Worm (Caenorhabditis elegans) whole organism, late embryonic: Measurements from ENCODE around the gene ubh-2.

Source experiments
- C38D4.7 ChIP-seq: fragments of 200-800 bp; sonication (Bioruptor generic); optimal IDR thresholded peaks from 2 replicates; lab custom pipeline; 2018; ENCODE audit warnings: mild to moderate bottlenecking, missing genetic modification characterization, moderate library complexity, missing compliant biosample characterization
- F13H6.1 ChIP-seq: sonication (generic microtip); optimal IDR thresholded peaks from 2 replicates; lab custom pipeline; 2016; ENCODE audit warnings: missing genetic modification characterization, missing compliant biosample characterization
- T23F11.4 ChIP-seq: fragments of 200-800 bp; sonication (Bioruptor generic); optimal IDR thresholded peaks from 2 replicates; lab custom pipeline; 2018; ENCODE audit warnings: mild to moderate bottlenecking, missing genetic modification characterization, missing compliant biosample characterization
- Y22D7AL.16 ChIP-seq: sonication (generic microtip); optimal IDR thresholded peaks from 2 replicates; lab custom pipeline; 2016; ENCODE audit warnings: missing genetic modification characterization, missing compliant biosample characterization
- ahr-1 ChIP-seq: sonication (generic microtip); optimal IDR thresholded peaks from 2 replicates; lab custom pipeline; 2016; ENCODE audit warnings: missing genetic modification characterization, missing compliant biosample characterization
- ama-1 ChIP-seq: fragments of 150-350 bp; optimal IDR thresholded peaks from 2 replicates; lab custom pipeline; 2014
- ceh-14 ChIP-seq: sonication (generic microtip); optimal IDR thresholded peaks from 2 replicates; lab custom pipeline; 2016; ENCODE audit warnings: missing genotype, missing genetic modification characterization, missing compliant biosample characterization
- ceh-19 ChIP-seq: fragments of 200-800 bp; sonication (Bioruptor generic); optimal IDR thresholded peaks from 2 replicates; lab custom pipeline; 2018; ENCODE audit warnings: mild to moderate bottlenecking, missing genetic modification characterization, missing compliant biosample characterization
- ceh-22 ChIP-seq: sonication (generic microtip); optimal IDR thresholded peaks from 2 replicates; lab custom pipeline; 2017; ENCODE audit warnings: missing biosample characterization, missing genetic modification characterization
- ceh-30 ChIP-seq: fragments of 150-350 bp; optimal IDR thresholded peaks from 2 replicates; lab custom pipeline; 2014; ENCODE audit warnings: missing biosample characterization, missing genetic modification characterization
- ceh-31 ChIP-seq: sonication (generic microtip); optimal IDR thresholded peaks from 2 replicates; lab custom pipeline; 2016; ENCODE audit warnings: missing genetic modification characterization, missing compliant biosample characterization
- ceh-48 ChIP-seq: sonication (generic microtip); optimal IDR thresholded peaks from 2 replicates; lab custom pipeline; 2016; ENCODE audit warnings: missing genetic modification characterization, inconsistent platforms, missing compliant biosample characterization
- ceh-6 ChIP-seq: fragments of 200-800 bp; sonication (Bioruptor generic); optimal IDR thresholded peaks from 2 replicates; lab custom pipeline; 2018; ENCODE audit warnings: mild to moderate bottlenecking, missing genetic modification characterization, missing compliant biosample characterization
- ceh-9 ChIP-seq: sonication (generic microtip); optimal IDR thresholded peaks from 2 replicates; lab custom pipeline; 2016; ENCODE audit warnings: mild to moderate bottlenecking, missing genetic modification characterization, inconsistent platforms, missing compliant biosample characterization
- che-1 ChIP-seq: sonication (generic microtip); optimal IDR thresholded peaks from 2 replicates; lab custom pipeline; 2016; ENCODE audit warnings: mild to moderate bottlenecking, missing genetic modification characterization, missing compliant biosample characterization
- dmd-4 ChIP-seq: sonication (generic microtip); optimal IDR thresholded peaks from 2 replicates; lab custom pipeline; 2016; ENCODE audit warnings: borderline replicate concordance, missing genetic modification characterization, missing compliant biosample characterization
- elt-2 ChIP-seq: sonication (generic microtip); optimal IDR thresholded peaks from 2 replicates; lab custom pipeline; 2016; ENCODE audit warnings: missing genetic modification reagents, missing genetic modification characterization, missing compliant biosample characterization
- elt-4 ChIP-seq: sonication (generic microtip); optimal IDR thresholded peaks from 2 replicates; lab custom pipeline; 2016; ENCODE audit warnings: missing genetic modification characterization, missing compliant biosample characterization
- eyg-1 ChIP-seq: sonication (generic microtip); optimal IDR thresholded peaks from 2 replicates; lab custom pipeline; 2016; ENCODE audit warnings: missing genotype, missing genetic modification characterization, missing compliant biosample characterization
- fkh-10 ChIP-seq: fragments of 150-350 bp; optimal IDR thresholded peaks from 2 replicates; lab custom pipeline; 2014; ENCODE audit warnings: missing biosample characterization, missing genetic modification reagents, missing genetic modification characterization
- fkh-6 ChIP-seq: sonication (generic microtip); optimal IDR thresholded peaks from 2 replicates; lab custom pipeline; 2016; ENCODE audit warnings: missing genetic modification characterization, missing compliant biosample characterization
- hlh-13 ChIP-seq: fragments of 200-800 bp; sonication (Bioruptor generic); optimal IDR thresholded peaks from 2 replicates; lab custom pipeline; 2018; ENCODE audit warnings: mild to moderate bottlenecking, missing genetic modification characterization, missing compliant biosample characterization
- hlh-15 ChIP-seq: sonication (generic microtip); optimal IDR thresholded peaks from 2 replicates; lab custom pipeline; 2016; ENCODE audit warnings: missing genetic modification characterization, missing compliant biosample characterization
- hlh-30 ChIP-seq: sonication (generic microtip); optimal IDR thresholded peaks from 2 replicates; lab custom pipeline; 2017; ENCODE audit warnings: antibody characterized with exemption, missing genetic modification characterization, missing compliant biosample characterization; ENCODE audit not compliant: insufficient read depth
- hlh-6 ChIP-seq: sonication (generic microtip); optimal IDR thresholded peaks from 2 replicates; lab custom pipeline; 2016; ENCODE audit warnings: missing genotype, missing genetic modification characterization, missing compliant biosample characterization
- madf-2 ChIP-seq: sonication (generic microtip); optimal IDR thresholded peaks from 2 replicates; lab custom pipeline; 2017; ENCODE audit warnings: missing genetic modification characterization, missing compliant biosample characterization
- nfya-1 ChIP-seq: sonication (generic microtip); optimal IDR thresholded peaks from 2 replicates; lab custom pipeline; 2017; ENCODE audit warnings: missing genetic modification characterization, mild to moderate bottlenecking, missing compliant biosample characterization, antibody characterized with exemption, moderate library complexity
- nhr-11 ChIP-seq: fragments of 150-350 bp; optimal IDR thresholded peaks from 2 replicates; lab custom pipeline; 2014; ENCODE audit warnings: missing biosample characterization, missing genetic modification characterization
- nhr-232 ChIP-seq: sonication (generic microtip); optimal IDR thresholded peaks from 2 replicates; lab custom pipeline; 2016; ENCODE audit warnings: missing genetic modification characterization, missing compliant biosample characterization
- npax-4 ChIP-seq: sonication (generic microtip); optimal IDR thresholded peaks from 2 replicates; lab custom pipeline; 2016; ENCODE audit warnings: missing genetic modification characterization, missing compliant biosample characterization
- odd-2 ChIP-seq: sonication (generic microtip); optimal IDR thresholded peaks from 2 replicates; lab custom pipeline; 2017; ENCODE audit warnings: antibody characterized with exemption, mild to moderate bottlenecking, missing genetic modification characterization, missing compliant biosample characterization
- pha-2 ChIP-seq: sonication (generic microtip); optimal IDR thresholded peaks from 2 replicates; lab custom pipeline; 2017; ENCODE audit warnings: mild to moderate bottlenecking, missing genetic modification characterization, missing compliant biosample characterization
- pqm-1 ChIP-seq: sonication (generic microtip); optimal IDR thresholded peaks from 2 replicates; lab custom pipeline; 2016; ENCODE audit warnings: missing genetic modification characterization, missing compliant biosample characterization
- ref-2 ChIP-seq: sonication (generic microtip); optimal IDR thresholded peaks from 2 replicates; lab custom pipeline; 2016; ENCODE audit warnings: missing genetic modification characterization, missing compliant biosample characterization
- sox-2 ChIP-seq: fragments of 200-800 bp; sonication (Bioruptor generic); IDR thresholded peaks from 2 replicates; pipeline ENCODE4 v1.3.6; 2022; ENCODE audit warnings: missing genetic modification reagents, missing genetic modification characterization, missing compliant biosample characterization
- syd-9 ChIP-seq: sonication (generic microtip); optimal IDR thresholded peaks from 2 replicates; lab custom pipeline; 2016; ENCODE audit warnings: mild to moderate bottlenecking, missing genetic modification characterization, moderate library complexity, missing compliant biosample characterization
- tbx-7 ChIP-seq: sonication (generic microtip); optimal IDR thresholded peaks from 2 replicates; lab custom pipeline; 2016; ENCODE audit warnings: missing genotype, missing genetic modification characterization, missing compliant biosample characterization
- unc-3 ChIP-seq, 2 experiments: fragments of 200-800 bp in 1 of 2; sonication (Bioruptor generic) in 1 of 2; sonication (generic microtip) in 1 of 2; conservative IDR thresholded peaks in 1 of 2; optimal IDR thresholded peaks in 1 of 2; 2 replicates each; pipeline versions ENCODE4 v1.3.6 to Lab custom; 2016 to 2022; ENCODE audit warnings: missing compliant biosample characterization in 2 of 2, missing genetic modification characterization in 2 of 2, missing genetic modification reagents in 1 of 2
- unc-86 ChIP-seq: sonication (generic microtip); optimal IDR thresholded peaks from 2 replicates; lab custom pipeline; 2016; ENCODE audit warnings: missing genetic modification characterization, missing compliant biosample characterization
- ztf-16 ChIP-seq: sonication (generic microtip); optimal IDR thresholded peaks from 2 replicates; lab custom pipeline; 2017; ENCODE audit warnings: missing genetic modification characterization, missing compliant biosample characterization

The ubh-2 gene

ce11 chrV:6533030-6533429, 23.4 kb upstream of the ubh-2 start, which contains the start of gene hpo-26:
Gene hpo-26 (minus strand): TSS chrV:6533060.
- TF ChIP-seq ama-1 (lab: Kevin White, UChicago) (peak; percentile 6), unc-86 (no peak)
- TF ChIP-seq, all 69 proteins: peak for 1

- TF ChIP-seq elt-2 (tag; lab: Kevin White, UChicago), result peak; percentile 43
- no peak for TF ChIP-seq ztf-16 (tag; lab: Kevin White, UChicago)
- TF ChIP-seq syd-9, result no peak
- no peak for TF ChIP-seq hlh-13 (GFP tag; lab: Kevin White, UChicago)
Measured at ce11 chrV:6524757-6525156, 15.1 kb upstream of the ubh-2 start, which contains the start of gene acs-1. Gene acs-1 (plus strand): TSS chrV:6524989.

ce11 chrV:6522879-6523497, 13.4 kb upstream of the ubh-2 start:
- TF ChIP-seq C38D4.7 (GFP tag; lab: Kevin White, UChicago), result no peak
- no peak for TF ChIP-seq ceh-14 (tag; lab: Kevin White, UChicago)
- no peak for TF ChIP-seq eyg-1
- peak; percentile 10 for TF ChIP-seq elt-2 (tag; lab: Kevin White, UChicago)
- no peak for TF ChIP-seq ceh-31 (tag; lab: Kevin White, UChicago)
- TF ChIP-seq F13H6.1, result no peak

ce11 chrV:6520385-6521080, 10.9 kb upstream of the ubh-2 start, which contains the start of the genes F46E10.2 and F46E10.18:
Gene F46E10.2 (plus strand): TSS chrV:6520435.
Gene F46E10.18 (plus strand): TSS chrV:6521030.
- no peak for TF ChIP-seq odd-2
- TF ChIP-seq npax-4 (tag; lab: Kevin White, UChicago), result no peak
- no peak for TF ChIP-seq ceh-9
- no peak for TF ChIP-seq ceh-6 (GFP tag; lab: Kevin White, UChicago)

- no peak for TF ChIP-seq F13H6.1
- TF ChIP-seq ref-2 (tag; lab: Kevin White, UChicago), result no peak
- TF ChIP-seq pha-2, result no peak
- no peak for TF ChIP-seq nfya-1 (tag; lab: Kevin White, UChicago)
- TF ChIP-seq hlh-6 (tag; lab: Kevin White, UChicago), result no peak
- no peak for TF ChIP-seq madf-2
- no peak for TF ChIP-seq ceh-19 (GFP tag; lab: Kevin White, UChicago)
- TF ChIP-seq fkh-6 (tag; lab: Kevin White, UChicago), result no peak
- TF ChIP-seq elt-2 (tag; lab: Kevin White, UChicago), result no peak
- TF ChIP-seq nhr-11 (tag; lab: Kevin White, UChicago), result no peak
- TF ChIP-seq fkh-10 (GFP tag; lab: Kevin White, UChicago), result no peak
- TF ChIP-seq ceh-48 (tag; lab: Kevin White, UChicago), result no peak
- no peak for TF ChIP-seq che-1 (tag; lab: Kevin White, UChicago)
- no peak for TF ChIP-seq unc-3 (GFP tag; conservative IDR thresholded peaks at IDR 0.05; lab: Robert Waterston, UW)
- no peak for TF ChIP-seq unc-3 (tag; optimal IDR thresholded peaks at IDR 0.05; lab: Kevin White, UChicago)
- no peak for TF ChIP-seq ceh-22 (tag; lab: Kevin White, UChicago)
- TF ChIP-seq ztf-16 (tag; lab: Kevin White, UChicago), result no peak
Measured at ce11 chrV:6518225-6518396, 8.5 kb upstream of the ubh-2 start, which contains the start of gene F46E10.3. Gene F46E10.3 (plus strand): TSS chrV:6518297.

ce11 chrV:6517305-6518224, 7.9 kb upstream of the ubh-2 start:
- TF ChIP-seq elt-4 (tag; lab: Kevin White, UChicago) (no peak), T23F11.4 (GFP tag; lab: Kevin White, UChicago) (no peak), tbx-7 (tag; lab: Kevin White, UChicago) (no peak), pqm-1 (tag; lab: Kevin White, UChicago) (no peak), hlh-15 (tag; lab: Kevin White, UChicago) (no peak), ztf-16 (tag; lab: Kevin White, UChicago) (no peak), che-1 (tag; lab: Kevin White, UChicago) (no peak), sox-2 (no peak), dmd-4 (tag; lab: Kevin White, UChicago) (no peak), Y22D7AL.16 (tag; lab: Kevin White, UChicago) (no peak), nhr-232 (tag; lab: Kevin White, UChicago) (no peak), hlh-30 (tag; lab: Kevin White, UChicago) (no peak), ceh-30 (no peak), ceh-6 (GFP tag; lab: Kevin White, UChicago) (no peak), elt-2 (tag; lab: Kevin White, UChicago) (no peak), ahr-1 (no peak)
